Fruit fly (Drosophila melanogaster) S2 (cell line): ENCODE data around the gene Cdc37.

Source experiments
- CG8478 ChIP-seq: fragments of >200 bp; optimal IDR thresholded peaks from 2 replicates; lab custom pipeline; 2018
- CTCF ChIP-seq, 2 experiments: fragments of >200 bp; optimal IDR thresholded peaks; 2 replicates each; lab custom pipeline; 2018

dm6 chr3L:1817405-1817804 lies 22.2 kb downstream of the Cdc37 start:
- no peak for TF ChIP-seq CTCF (optimal IDR thresholded peaks at IDR 0.05; lab: Kevin White, UChicago)
- no peak for TF ChIP-seq CG8478
